Fruit fly (Drosophila melanogaster): ENCODE results near the gene Tmtc2.

DNA sequence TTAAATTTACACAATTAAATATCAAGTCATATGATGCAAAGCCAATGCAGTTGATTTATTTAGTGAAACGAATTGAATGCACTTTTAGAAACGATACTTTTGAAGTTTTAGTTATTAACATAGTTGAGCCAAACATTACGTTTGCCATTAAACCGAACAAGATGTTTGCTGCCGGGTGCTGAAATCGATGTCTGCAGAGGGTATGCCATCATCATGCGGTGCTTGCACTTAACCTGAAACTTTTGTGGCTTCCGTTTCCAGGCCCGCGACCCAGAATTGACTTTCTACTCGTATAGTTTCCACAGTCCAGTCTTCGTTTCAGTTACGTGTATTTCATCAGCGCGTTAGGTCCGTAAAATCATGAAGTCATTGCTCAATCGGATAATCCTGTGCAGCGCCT, 45.6 kb upstream of the Tmtc2 start, which contains the start of gene ninaA:
- TF ChIP-seq ttk (optimal IDR thresholded peaks at IDR 0.05) (no peak), psq (optimal IDR thresholded peaks at IDR 0.05) (no peak)

Data from Kc167 (cell line).